Fruit fly (Drosophila melanogaster): ENCODE data around the gene Sgs7.

DNA sequence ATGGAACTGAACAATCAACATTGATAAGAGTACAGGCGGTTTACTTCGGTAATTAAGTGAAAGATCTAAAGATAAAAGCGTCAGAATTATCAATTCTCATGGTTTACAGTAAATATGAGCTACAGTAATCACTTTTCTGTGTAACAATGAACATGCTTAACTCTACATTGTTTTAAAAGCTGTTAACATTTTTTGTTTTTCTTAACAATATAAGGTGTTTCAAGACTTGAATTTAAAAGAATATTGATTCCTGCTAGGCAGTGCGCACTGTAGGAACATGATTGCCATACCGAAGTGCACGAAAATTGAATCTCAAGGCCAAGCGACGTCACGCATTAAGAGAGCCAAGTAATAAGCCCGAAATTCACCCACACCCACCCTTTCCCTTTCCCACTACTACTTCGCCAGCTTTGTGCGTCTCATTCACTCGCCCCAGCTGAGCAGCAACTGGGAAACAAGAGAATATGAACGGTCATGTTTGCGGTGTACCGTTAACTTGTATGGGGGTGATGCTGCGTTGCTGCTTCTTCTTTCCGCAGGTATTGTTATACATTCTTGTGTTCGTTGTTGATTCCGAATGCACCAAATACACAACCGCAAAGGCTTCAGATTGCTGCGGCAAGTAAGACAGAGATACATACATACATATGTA, 18.3 kb upstream of the Sgs7 start:
- TF ChIP-seq fd96Ca (GFP tag; IDR thresholded peaks at IDR 0.05), result no peak
- peak; percentile 54 for TF ChIP-seq CG12605 (GFP tag; IDR thresholded peaks at IDR 0.05)
- peak; percentile 73 for TF ChIP-seq Snoo (tag; optimal IDR thresholded peaks at IDR 0.05)
- TF ChIP-seq gl (tag; optimal IDR thresholded peaks at IDR 0.05), result no peak
- TF ChIP-seq Pif1A (GFP tag; optimal IDR thresholded peaks at IDR 0.05), result peak; percentile 47
- TF ChIP-seq rn (GFP tag; IDR thresholded peaks at IDR 0.05), result 0 out of 2 replicates have a peak, but pooled peaks have one; percentile 8
- peak; percentile 73 for TF ChIP-seq CG4496 (GFP tag; IDR thresholded peaks at IDR 0.05)
- peak; percentile 8; the same call in 1 of the 2 replicates for TF ChIP-seq Ets98B (GFP tag; IDR thresholded peaks at IDR 0.05)
- peak; percentile 58 for TF ChIP-seq CG14655 (GFP tag; optimal IDR thresholded peaks at IDR 0.05)
- TF ChIP-seq CG8159 (tag; optimal IDR thresholded peaks at IDR 0.05), result peak; percentile 58
- TF ChIP-seq EcR (GFP tag; optimal IDR thresholded peaks at IDR 0.05), result no peak

Measured in whole organism, pupa.